Worm (Caenorhabditis elegans) whole organism, L4 larva: Measurements from ENCODE around the gene clec-2.

Experiments
- F10B5.3 ChIP-seq: sonication (generic microtip); optimal IDR thresholded peaks from 2 replicates; lab custom pipeline; 2016; ENCODE audit warnings: mild to moderate bottlenecking, missing genetic modification characterization, missing compliant biosample characterization
- T26A8.4 ChIP-seq: fragments of 200-800 bp; sonication (Bioruptor generic); IDR thresholded peaks from 2 replicates; pipeline ENCODE4 v1.3.6; 2022; ENCODE audit warnings: missing genetic modification characterization, missing compliant biosample characterization
- aha-1 ChIP-seq: fragments of 150-350 bp; peaks from one replicate; lab custom pipeline; 2014; ENCODE audit warnings: missing biosample characterization, missing genetic modification characterization
- ceh-28 ChIP-seq: fragments of 150-350 bp; optimal IDR thresholded peaks from 2 replicates; lab custom pipeline; 2014; ENCODE audit warnings: missing biosample characterization, missing genetic modification reagents, missing genetic modification characterization
- ceh-62 ChIP-seq: sonication (generic microtip); optimal IDR thresholded peaks from 2 replicates; lab custom pipeline; 2017; ENCODE audit warnings: missing biosample characterization, missing genetic modification characterization
- gei-8 ChIP-seq: fragments of 200-800 bp; sonication (Bioruptor generic); optimal IDR thresholded peaks from 2 replicates; lab custom pipeline; 2018; ENCODE audit warnings: mild to moderate bottlenecking, missing genetic modification characterization, missing compliant biosample characterization
- lim-7 ChIP-seq: fragments of 200-800 bp; sonication (Bioruptor generic); IDR thresholded peaks from 2 replicates; pipeline ENCODE4 v1.3.6; 2022; ENCODE audit warnings: missing genetic modification characterization, missing compliant biosample characterization
- lir-3 ChIP-seq: sonication (generic microtip); optimal IDR thresholded peaks from 2 replicates; lab custom pipeline; 2016; ENCODE audit warnings: mild to moderate bottlenecking, missing genetic modification characterization, missing compliant biosample characterization
- lsy-2 ChIP-seq, 2 experiments: fragments of 150-350 bp in 1 of 2; sonication (generic microtip) in 1 of 2; optimal IDR thresholded peaks; 2 replicates each; lab custom pipeline; 2014 to 2017; ENCODE audit warnings: missing biosample characterization in 2 of 2, missing genetic modification characterization in 2 of 2
- mes-2 ChIP-seq: sonication (generic microtip); optimal IDR thresholded peaks from 2 replicates; lab custom pipeline; 2016; ENCODE audit warnings: missing genotype, mild to moderate bottlenecking, missing genetic modification characterization, missing compliant biosample characterization; ENCODE audit not compliant: poor library complexity, severe bottlenecking
- mxl-3 ChIP-seq: fragments of 200-800 bp; sonication (Bioruptor generic); optimal IDR thresholded peaks from 2 replicates; lab custom pipeline; 2018; ENCODE audit warnings: mild to moderate bottlenecking, missing genetic modification characterization, missing compliant biosample characterization
- nhr-48 ChIP-seq: sonication (generic microtip); optimal IDR thresholded peaks from 2 replicates; lab custom pipeline; 2016; ENCODE audit warnings: mild to moderate bottlenecking, missing genetic modification characterization, missing compliant biosample characterization
- pha-4 ChIP-seq, 2 experiments: fragments of 150-350 bp in 1 of 2; fragments of 200-800 bp in 1 of 2; sonication (Bioruptor generic) in 1 of 2; IDR thresholded peaks in 1 of 2; optimal IDR thresholded peaks in 1 of 2; 2 replicates each; pipeline versions ENCODE4 v1.3.6 to Lab custom; 2014 to 2022; ENCODE audit warnings: missing genetic modification characterization in 2 of 2, missing genetic modification reagents in 2 of 2, missing biosample characterization in 1 of 2, missing compliant biosample characterization in 1 of 2
- sdz-12 ChIP-seq: fragments of 200-800 bp; sonication (Bioruptor generic); optimal IDR thresholded peaks from 2 replicates; lab custom pipeline; 2018; ENCODE audit warnings: mild to moderate bottlenecking, missing genetic modification characterization, missing compliant biosample characterization
- snpc-4 ChIP-seq: fragments of 150-350 bp; optimal IDR thresholded peaks from 2 replicates; lab custom pipeline; 2014; ENCODE audit warnings: missing biosample characterization, missing genetic modification characterization
- spr-1 ChIP-seq: sonication (generic microtip); optimal IDR thresholded peaks from 2 replicates; lab custom pipeline; 2016; ENCODE audit warnings: mild to moderate bottlenecking, missing genetic modification characterization, missing compliant biosample characterization
- unc-62 ChIP-seq, 3 experiments: fragments of 150-350 bp in 1 of 3; sonication (generic microtip); optimal IDR thresholded peaks in 2 of 3; peaks in 1 of 3; 1 replicate in 1 of 3; 2 replicates in 2 of 3; lab custom pipeline; 2014 to 2017; ENCODE audit warnings: missing biosample characterization in 3 of 3, missing genetic modification characterization in 3 of 3, missing genetic modification reagents in 3 of 3, missing genotype in 1 of 3
- zfp-3 ChIP-seq: fragments of 200-800 bp; sonication (Bioruptor generic); conservative IDR thresholded peaks from 2 replicates; pipeline ENCODE4 v1.3.6; 2022; ENCODE audit warnings: missing genetic modification reagents, missing genetic modification characterization, missing compliant biosample characterization
- zip-11 ChIP-seq: fragments of 200-800 bp; sonication (Bioruptor generic); IDR thresholded peaks from 2 replicates; pipeline ENCODE4 v1.3.6; 2022; ENCODE audit warnings: missing genetic modification characterization, missing compliant biosample characterization
- ztf-11 ChIP-seq: fragments of 150-350 bp; optimal IDR thresholded peaks from 2 replicates; lab custom pipeline; 2014; ENCODE audit warnings: missing biosample characterization, missing genetic modification characterization

clec-2 gene

DNA sequence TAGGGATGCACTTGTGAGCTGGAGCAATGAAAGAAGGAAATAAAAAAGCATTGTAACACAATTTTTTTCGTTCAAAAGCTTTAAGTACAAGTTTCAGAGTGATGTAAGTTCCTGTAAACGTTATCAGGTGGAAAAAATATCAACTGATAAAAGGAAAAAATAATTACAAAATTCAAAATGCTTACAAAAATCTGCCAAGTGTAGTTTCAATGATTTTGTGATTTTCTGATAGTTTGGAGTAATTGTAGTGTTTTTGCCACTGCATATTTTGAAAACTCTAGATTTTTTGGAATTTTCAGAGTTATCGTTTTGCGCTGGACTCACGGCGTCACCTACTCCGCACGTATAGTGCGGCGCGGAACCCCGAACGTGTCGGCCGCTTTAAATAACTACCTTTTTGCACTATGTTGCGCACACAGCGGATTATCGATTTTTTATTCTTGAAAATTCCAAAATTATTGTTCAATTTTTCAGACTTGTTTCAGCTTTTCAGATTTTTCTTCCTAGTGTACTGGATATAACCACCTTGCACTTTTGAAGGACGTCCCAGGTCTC lies at the start of gene clec-2:
Gene clec-2, minus strand, starts transcription at position 51 of the 555 bp plus-strand sequence.
- TF ChIP-seq lir-3: no peak
- peak; percentile 7 for TF ChIP-seq aha-1 (tag; lab: Kevin White, UChicago)
- TF ChIP-seq, all 104 proteins: peak for 1

DNA sequence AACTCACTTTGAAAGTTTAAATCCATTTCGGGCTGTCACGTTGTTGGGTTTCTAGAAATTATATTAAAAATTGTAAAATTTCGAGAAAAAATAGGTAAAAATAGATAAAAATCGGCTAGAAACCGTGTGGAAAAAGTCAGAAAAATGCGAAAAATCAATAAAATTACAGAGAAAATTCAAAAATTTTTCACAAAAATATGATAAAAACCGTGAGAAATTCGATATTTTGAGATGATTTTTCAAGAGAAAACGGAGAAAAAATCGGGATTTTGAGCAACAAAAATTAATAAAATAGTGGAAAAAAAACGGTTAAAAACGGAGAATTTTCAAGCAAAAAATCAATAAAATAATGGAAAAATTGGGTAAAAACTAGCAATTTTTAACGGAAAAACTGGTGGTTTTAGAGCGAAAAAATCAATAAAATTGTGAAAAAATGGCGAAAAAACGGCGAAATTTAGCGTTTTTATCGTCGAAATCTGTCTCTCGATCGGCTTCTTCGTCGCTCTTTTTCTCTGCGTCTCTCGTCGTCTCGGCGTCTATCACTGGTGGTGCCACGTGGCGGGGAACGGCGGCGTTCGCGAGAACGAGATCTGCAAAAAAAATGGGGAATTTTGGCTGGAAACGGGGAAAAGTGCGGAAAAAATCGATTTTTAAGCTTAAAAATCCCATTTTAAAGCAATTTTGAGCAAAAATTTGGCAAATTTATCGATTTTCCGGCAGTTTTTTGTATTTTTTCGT lies 48.0 kb upstream of the clec-2 start, which contains the start of gene Y25C1A.7:
Gene Y25C1A.7, minus strand, starts transcription at position 51 of the 738 bp plus-strand sequence.
- TF ChIP-seq mes-2 (tag; lab: Kevin White, UChicago): peak; percentile 35
- no peak for TF ChIP-seq zip-11

DNA sequence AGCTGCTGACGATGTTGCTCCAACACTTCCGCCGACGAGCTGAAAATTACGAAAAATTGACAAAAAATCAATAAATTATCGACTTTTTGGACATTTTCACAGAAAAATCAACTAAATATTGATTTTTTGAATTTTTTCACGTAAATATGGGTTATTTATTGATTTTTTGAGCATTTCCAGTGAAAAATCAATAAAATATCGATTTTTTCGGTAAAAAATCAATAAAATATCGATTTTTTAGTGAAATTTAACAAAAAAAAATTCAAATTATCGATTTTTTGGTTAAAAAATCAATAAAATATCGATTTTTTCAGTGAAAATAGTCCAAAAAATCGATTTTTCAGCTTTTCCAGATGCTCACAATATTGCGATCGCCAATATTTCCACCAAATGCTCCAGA lies 47.0 kb upstream of the clec-2 start:
- TF ChIP-seq T26A8.4 (GFP tag; lab: Robert Waterston, UW) (no peak), mxl-3 (GFP tag; lab: Kevin White, UChicago) (no peak), ceh-28 (peak; percentile 95), zfp-3 (GFP tag; lab: Robert Waterston, UW) (no peak)
- TF ChIP-seq, all 104 proteins: peak for 1

DNA sequence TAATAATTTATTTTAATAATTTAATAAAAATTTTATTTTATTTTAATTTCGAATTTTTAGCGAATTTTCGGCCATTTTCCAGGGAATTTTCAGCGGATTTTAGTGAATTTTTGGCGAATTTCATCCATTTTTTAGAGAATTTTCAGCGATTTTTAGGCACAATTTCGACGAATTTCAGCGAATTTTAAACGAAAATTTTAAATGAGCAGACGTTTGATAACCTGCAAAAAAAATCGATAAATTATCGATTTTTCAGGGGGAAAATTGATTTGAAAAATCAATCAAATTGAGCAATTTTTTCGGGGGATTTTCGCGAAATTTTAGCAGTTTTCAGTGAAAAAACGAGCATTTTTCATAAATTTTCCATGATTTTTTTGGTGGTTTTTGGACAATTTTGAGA lies 45.4 kb upstream of the clec-2 start:
- no peak for TF ChIP-seq gei-8
- TF ChIP-seq aha-1 (tag; lab: Kevin White, UChicago): peak; percentile 61
- TF ChIP-seq ceh-28: peak; percentile 55

DNA sequence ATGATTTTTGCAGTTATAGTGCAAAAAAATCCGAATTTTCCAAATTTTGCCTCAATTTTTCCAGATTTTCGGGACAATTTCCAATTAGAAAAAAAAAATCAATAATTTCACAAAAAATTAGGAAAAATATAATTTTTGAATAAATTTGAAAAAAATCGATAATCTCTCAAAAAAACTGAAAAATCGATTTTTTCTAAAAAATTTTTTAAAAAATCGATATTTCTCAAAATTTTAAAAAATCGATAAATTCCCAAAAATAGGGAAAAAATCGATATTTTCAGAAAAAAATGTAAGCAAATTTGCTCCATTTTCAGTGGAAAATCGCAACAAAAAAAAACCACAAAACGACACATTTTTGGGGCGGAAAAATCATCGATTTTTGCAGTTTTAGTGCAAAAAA lies 44.7 kb upstream of the clec-2 start:
- TF ChIP-seq aha-1 (tag; lab: Kevin White, UChicago): peak; percentile 86
- no peak for TF ChIP-seq unc-62 (GFP tag; optimal IDR thresholded peaks at IDR 0.05 in 1 of 2; lab: Kevin White, UChicago)
- no peak for TF ChIP-seq unc-62 (tag; optimal IDR thresholded peaks at IDR 0.05; lab: Kevin White, UChicago)
- TF ChIP-seq, all 104 proteins: peak for 1

DNA sequence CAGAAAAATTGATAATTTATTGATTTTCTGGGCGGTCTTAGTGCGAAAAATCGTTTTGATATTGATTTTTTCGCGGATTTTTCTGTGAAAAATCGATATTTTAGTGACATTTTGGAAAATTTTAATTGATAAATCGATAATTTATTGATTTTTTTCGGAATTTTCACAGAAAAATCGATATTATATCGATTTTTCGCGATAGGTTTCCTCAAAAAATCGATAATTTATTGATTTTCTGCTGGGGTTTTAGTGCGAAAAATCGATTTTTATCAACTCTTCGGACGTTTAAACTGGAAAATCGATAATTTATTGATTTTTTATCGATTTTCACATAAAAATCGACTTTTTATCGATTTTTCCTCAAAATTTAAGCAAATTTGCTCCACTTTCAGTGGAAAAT lies 44.2 kb upstream of the clec-2 start:
- TF ChIP-seq ztf-11 (tag; lab: Kevin White, UChicago) (no peak), nhr-48 (tag; lab: Kevin White, UChicago) (no peak), sdz-12 (no peak), ceh-62 (tag; lab: Kevin White, UChicago) (no peak), pha-4 (GFP tag; IDR thresholded peaks at IDR 0.05; lab: Robert Waterston, UW) (no peak), pha-4 (tag; optimal IDR thresholded peaks at IDR 0.05; lab: Kevin White, UChicago) (no peak), F10B5.3 (no peak), unc-62 (GFP tag; optimal IDR thresholded peaks at IDR 0.05 in 1 of 2; lab: Kevin White, UChicago) (no peak), unc-62 (tag; optimal IDR thresholded peaks at IDR 0.05; lab: Kevin White, UChicago) (no peak), ceh-28 (peak; percentile 96)

DNA sequence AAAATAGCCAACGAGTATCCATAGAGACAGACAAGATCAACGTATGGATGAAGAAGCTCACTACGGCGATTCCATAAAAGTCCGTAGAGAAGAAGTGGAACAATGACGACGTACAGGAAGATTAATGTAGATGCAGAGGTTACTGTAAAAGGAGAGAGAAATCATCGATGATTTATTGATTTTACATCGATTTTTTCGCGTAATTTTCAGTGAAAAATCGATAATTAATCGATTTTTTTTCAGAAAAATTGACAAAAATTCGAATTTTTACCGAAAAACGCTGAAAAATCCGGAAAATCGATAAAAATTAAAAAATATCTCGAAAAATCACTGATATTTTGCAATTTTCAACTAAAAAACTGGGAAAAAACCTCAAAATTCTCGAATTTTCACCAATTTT lies 43.2 kb upstream of the clec-2 start:
- TF ChIP-seq lsy-2 (tag; optimal IDR thresholded peaks at IDR 0.05; lab: Kevin White, UChicago) (no peak), ceh-28 (peak; percentile 81)
- TF ChIP-seq, all 104 proteins: peak for 1

DNA sequence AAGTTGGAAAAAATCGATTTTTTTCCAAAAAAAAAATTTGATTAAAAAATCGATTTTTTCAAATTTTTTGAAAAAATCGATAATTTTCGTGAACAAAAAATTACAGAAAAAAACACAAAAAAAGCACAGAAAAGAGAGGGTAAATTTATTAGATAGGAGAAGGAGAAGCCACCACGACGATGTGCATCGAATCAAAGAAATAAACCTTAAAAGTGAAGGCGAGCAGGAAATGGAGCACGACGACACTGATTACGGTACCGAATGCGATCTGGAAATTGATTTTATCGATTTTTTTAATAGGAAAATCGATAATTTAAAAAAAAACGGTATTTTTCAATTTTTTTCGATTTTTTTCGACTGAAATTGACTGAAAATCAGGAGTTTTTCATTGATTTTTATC lies 41.9 kb upstream of the clec-2 start:
- TF ChIP-seq spr-1 (tag; lab: Kevin White, UChicago): no peak
- peak; percentile 12 for TF ChIP-seq ceh-28
- TF ChIP-seq snpc-4 (tag; lab: Kevin White, UChicago): no peak
- TF ChIP-seq, all 104 proteins: peak for 1

DNA sequence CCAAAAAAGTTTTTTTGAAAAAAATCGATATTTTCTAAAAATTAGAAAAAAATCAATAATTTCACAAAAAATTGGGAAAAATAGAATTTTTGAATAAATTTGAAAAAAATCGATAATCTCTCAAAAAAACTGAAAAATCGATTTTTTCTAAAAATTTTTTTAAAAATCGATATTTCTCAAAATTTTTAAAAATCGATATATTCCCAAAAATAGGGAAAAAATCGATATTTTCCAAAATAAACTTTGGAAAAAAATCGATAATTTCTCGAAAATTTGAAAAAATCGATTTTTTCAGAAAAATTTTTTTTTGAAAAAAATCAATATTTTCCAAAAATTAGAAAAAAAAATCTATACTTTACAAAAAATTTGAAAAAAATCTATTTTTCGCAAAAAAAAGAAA lies 41.4 kb upstream of the clec-2 start:
- TF ChIP-seq lim-7 (GFP tag; lab: Robert Waterston, UW) (no peak), ceh-28 (peak; percentile 70)
- TF ChIP-seq, all 104 proteins: peak for 1
